Worm (Caenorhabditis elegans) whole organism, L4 larva: ENCODE data around the gene aldo-2.

Source experiments
- F10B5.3 ChIP-seq: sonication (generic microtip); optimal IDR thresholded peaks from 2 replicates; lab custom pipeline; 2016; ENCODE audit warnings: mild to moderate bottlenecking, missing genetic modification characterization, missing compliant biosample characterization
- T26A8.4 ChIP-seq: fragments of 200-800 bp; sonication (Bioruptor generic); IDR thresholded peaks from 2 replicates; pipeline ENCODE4 v1.3.6; 2022; ENCODE audit warnings: missing genetic modification characterization, missing compliant biosample characterization
- Y48G9A.11 ChIP-seq: fragments of 200-800 bp; sonication (Bioruptor generic); IDR thresholded peaks from 2 replicates; pipeline ENCODE4 v1.3.6; 2022; ENCODE audit warnings: missing genetic modification reagents, missing genetic modification characterization, missing compliant biosample characterization
- Y5F2A.4 ChIP-seq: fragments of 200-800 bp; sonication (Bioruptor generic); optimal IDR thresholded peaks from 2 replicates; lab custom pipeline; 2018; ENCODE audit warnings: mild to moderate bottlenecking, missing genetic modification characterization, missing compliant biosample characterization
- ZK546.5 ChIP-seq, 2 experiments: sonication (generic microtip); optimal IDR thresholded peaks; 2 replicates each; lab custom pipeline; 2017; ENCODE audit warnings: missing biosample characterization in 2 of 2, missing genetic modification characterization in 2 of 2
- aha-1 ChIP-seq: fragments of 150-350 bp; peaks from one replicate; lab custom pipeline; 2014; ENCODE audit warnings: missing biosample characterization, missing genetic modification characterization
- ama-1 ChIP-seq: fragments of 150-350 bp; optimal IDR thresholded peaks from 2 replicates; lab custom pipeline; 2014; ENCODE audit warnings: inconsistent platforms, mixed read lengths
- ceh-20 ChIP-seq: fragments of 200-800 bp; sonication (Bioruptor generic); IDR thresholded peaks from 2 replicates; pipeline ENCODE4 v1.3.6; 2022; ENCODE audit warnings: missing genetic modification reagents, missing genetic modification characterization, missing compliant biosample characterization
- ces-1 ChIP-seq: fragments of 150-350 bp; sonication (generic microtip); optimal IDR thresholded peaks from 4 replicates; lab custom pipeline; 2014; ENCODE audit warnings: missing biosample characterization, missing genetic modification reagents, missing genetic modification characterization
- cey-2 ChIP-seq: sonication (generic microtip); optimal IDR thresholded peaks from 3 replicates; lab custom pipeline; 2017; ENCODE audit warnings: missing genetic modification characterization, mild to moderate bottlenecking, missing compliant biosample characterization, antibody characterized with exemption, borderline replicate concordance; ENCODE audit not compliant: insufficient read depth
- dmd-9 ChIP-seq: fragments of 200-800 bp; sonication (Bioruptor generic); IDR thresholded peaks from 2 replicates; pipeline ENCODE4 v1.3.6; 2022; ENCODE audit warnings: missing genetic modification reagents, missing genetic modification characterization, missing compliant biosample characterization
- duxl-1 ChIP-seq: sonication (generic microtip); optimal IDR thresholded peaks from 2 replicates; lab custom pipeline; 2016; ENCODE audit warnings: mild to moderate bottlenecking, missing genetic modification characterization, moderate library complexity, missing compliant biosample characterization; ENCODE audit not compliant: poor library complexity
- dve-1 ChIP-seq: sonication (generic microtip); optimal IDR thresholded peaks from 2 replicates; lab custom pipeline; 2017; ENCODE audit warnings: antibody characterized with exemption, mild to moderate bottlenecking, missing genetic modification characterization, missing compliant biosample characterization; ENCODE audit not compliant: insufficient read depth
- gei-8 ChIP-seq: fragments of 200-800 bp; sonication (Bioruptor generic); optimal IDR thresholded peaks from 2 replicates; lab custom pipeline; 2018; ENCODE audit warnings: mild to moderate bottlenecking, missing genetic modification characterization, missing compliant biosample characterization
- hlh-11 ChIP-seq: fragments of 200-800 bp; sonication (Bioruptor generic); optimal IDR thresholded peaks from 2 replicates; lab custom pipeline; 2018; ENCODE audit warnings: mild to moderate bottlenecking, missing genetic modification characterization, missing compliant biosample characterization
- hmg-1.1 ChIP-seq: fragments of 200-800 bp; sonication (Bioruptor generic); IDR thresholded peaks from 2 replicates; pipeline ENCODE4 v1.3.6; 2022; ENCODE audit warnings: missing genetic modification reagents, missing genetic modification characterization, missing compliant biosample characterization
- lim-7 ChIP-seq: fragments of 200-800 bp; sonication (Bioruptor generic); IDR thresholded peaks from 2 replicates; pipeline ENCODE4 v1.3.6; 2022; ENCODE audit warnings: missing genetic modification characterization, missing compliant biosample characterization
- lin-1 ChIP-seq: fragments of 200-800 bp; sonication (Bioruptor generic); IDR thresholded peaks from 2 replicates; pipeline ENCODE4 v1.3.6; 2022; ENCODE audit warnings: missing genetic modification reagents, missing genetic modification characterization, missing compliant biosample characterization
- lin-13 ChIP-seq: fragments of 150-350 bp; optimal IDR thresholded peaks from 2 replicates; lab custom pipeline; 2014; ENCODE audit warnings: missing biosample characterization, missing genetic modification reagents, missing genetic modification characterization
- lin-29 ChIP-seq: fragments of 200-800 bp; sonication (Bioruptor generic); IDR thresholded peaks from 2 replicates; pipeline ENCODE4 v1.3.6; 2022; ENCODE audit warnings: missing genetic modification reagents, missing genetic modification characterization, missing compliant biosample characterization
- lin-38 ChIP-seq: fragments of 200-800 bp; sonication (Bioruptor generic); IDR thresholded peaks from 2 replicates; pipeline ENCODE4 v1.3.6; 2022; ENCODE audit warnings: missing genetic modification reagents, missing genetic modification characterization, missing compliant biosample characterization
- lsy-2 ChIP-seq, 2 experiments: fragments of 150-350 bp in 1 of 2; sonication (generic microtip) in 1 of 2; optimal IDR thresholded peaks; 2 replicates each; lab custom pipeline; 2014 to 2017; ENCODE audit warnings: missing biosample characterization in 2 of 2, missing genetic modification characterization in 2 of 2
- mep-1 ChIP-seq: fragments of 150-350 bp; sonication (generic microtip); optimal IDR thresholded peaks from 3 replicates; lab custom pipeline; 2014; ENCODE audit warnings: missing biosample characterization, missing genetic modification characterization
- mxl-3 ChIP-seq: fragments of 200-800 bp; sonication (Bioruptor generic); optimal IDR thresholded peaks from 2 replicates; lab custom pipeline; 2018; ENCODE audit warnings: mild to moderate bottlenecking, missing genetic modification characterization, missing compliant biosample characterization
- nhr-11 ChIP-seq: fragments of 150-350 bp; optimal IDR thresholded peaks from 2 replicates; lab custom pipeline; 2014; ENCODE audit warnings: missing biosample characterization, missing genetic modification characterization
- nhr-25 ChIP-seq: sonication (generic microtip); optimal IDR thresholded peaks from 2 replicates; lab custom pipeline; 2017; ENCODE audit warnings: missing genetic modification characterization, mild to moderate bottlenecking, missing compliant biosample characterization, antibody characterized with exemption, moderate library complexity, borderline replicate concordance; ENCODE audit not compliant: insufficient read depth
- nhr-42 ChIP-seq: fragments of 200-800 bp; sonication (Bioruptor generic); IDR thresholded peaks from 2 replicates; pipeline ENCODE4 v1.3.6; 2022; ENCODE audit warnings: missing genetic modification characterization, missing compliant biosample characterization
- nhr-48 ChIP-seq: sonication (generic microtip); optimal IDR thresholded peaks from 2 replicates; lab custom pipeline; 2016; ENCODE audit warnings: mild to moderate bottlenecking, missing genetic modification characterization, missing compliant biosample characterization
- nhr-6 ChIP-seq: fragments of 150-350 bp; optimal IDR thresholded peaks from 2 replicates; lab custom pipeline; 2014; ENCODE audit warnings: missing biosample characterization, missing genetic modification characterization
- nhr-77 ChIP-seq: fragments of 150-350 bp; optimal IDR thresholded peaks from 2 replicates; lab custom pipeline; 2014; ENCODE audit warnings: missing biosample characterization, missing genetic modification characterization
- pqm-1 ChIP-seq: sonication (generic microtip); optimal IDR thresholded peaks from 2 replicates; lab custom pipeline; 2017; ENCODE audit warnings: missing biosample characterization, missing genetic modification characterization
- rbr-2 ChIP-seq: sonication (generic microtip); optimal IDR thresholded peaks from 2 replicates; lab custom pipeline; 2016; ENCODE audit warnings: missing genotype, missing genetic modification characterization, missing compliant biosample characterization
- set-16 ChIP-seq: fragments of 200-800 bp; sonication (Bioruptor generic); IDR thresholded peaks from 2 replicates; pipeline ENCODE4 v1.3.6; 2022; ENCODE audit warnings: missing genetic modification reagents, missing genetic modification characterization, missing compliant biosample characterization
- snpc-4 ChIP-seq: fragments of 150-350 bp; optimal IDR thresholded peaks from 2 replicates; lab custom pipeline; 2014; ENCODE audit warnings: missing biosample characterization, missing genetic modification characterization
- spr-1 ChIP-seq: sonication (generic microtip); optimal IDR thresholded peaks from 2 replicates; lab custom pipeline; 2016; ENCODE audit warnings: mild to moderate bottlenecking, missing genetic modification characterization, missing compliant biosample characterization
- spr-3 ChIP-seq: fragments of 200-800 bp; sonication (Bioruptor generic); optimal IDR thresholded peaks from 2 replicates; lab custom pipeline; 2018; ENCODE audit warnings: mild to moderate bottlenecking, missing genetic modification characterization, missing compliant biosample characterization
- tra-1 ChIP-seq: fragments of 200-800 bp; sonication (Bioruptor generic); IDR thresholded peaks from 2 replicates; pipeline ENCODE4 v1.3.6; 2022; ENCODE audit warnings: missing genetic modification reagents, missing genetic modification characterization, missing compliant biosample characterization
- unc-130 ChIP-seq: sonication (generic microtip); optimal IDR thresholded peaks from 2 replicates; lab custom pipeline; 2016; ENCODE audit warnings: missing genetic modification reagents, missing genetic modification characterization, missing compliant biosample characterization
- vab-7 ChIP-seq: fragments of 200-800 bp; sonication (Bioruptor generic); IDR thresholded peaks from 2 replicates; pipeline ENCODE4 v1.3.6; 2022; ENCODE audit warnings: missing genetic modification reagents, missing genetic modification characterization, missing compliant biosample characterization
- zag-1 ChIP-seq: fragments of 150-350 bp; optimal IDR thresholded peaks from 2 replicates; lab custom pipeline; 2014; ENCODE audit warnings: missing biosample characterization, missing genetic modification characterization
- zfp-2 ChIP-seq: sonication (generic microtip); optimal IDR thresholded peaks from 2 replicates; lab custom pipeline; 2016; ENCODE audit warnings: mild to moderate bottlenecking, missing genetic modification characterization, missing compliant biosample characterization
- zfp-3 ChIP-seq: fragments of 200-800 bp; sonication (Bioruptor generic); conservative IDR thresholded peaks from 2 replicates; pipeline ENCODE4 v1.3.6; 2022; ENCODE audit warnings: missing genetic modification reagents, missing genetic modification characterization, missing compliant biosample characterization

Gene aldo-2

ce11 chrIII:5835163-5835871, 41.1 kb downstream of the aldo-2 start (continued):
- TF ChIP-seq rbr-2 (tag; lab: Kevin White, UChicago) (no peak), dve-1 (tag; lab: Kevin White, UChicago) (peak; percentile 84), ceh-20 (GFP tag; lab: Robert Waterston, UW) (peak; percentile 13; the same call in 1 of the 2 replicates), Y5F2A.4 (no peak), cey-2 (tag; lab: Kevin White, UChicago) (no peak), nhr-11 (tag; lab: Kevin White, UChicago) (peak; percentile 25), lin-1 (GFP tag; lab: Robert Waterston, UW) (0 out of 2 replicates have a peak, but pooled peaks have one; percentile 44), pqm-1 (tag; lab: Kevin White, UChicago) (peak; percentile 91), zfp-3 (GFP tag; lab: Robert Waterston, UW) (no peak), nhr-77 (peak; percentile 16), snpc-4 (tag; lab: Kevin White, UChicago) (no peak), hlh-11 (peak; percentile 82), lin-38 (no peak), tra-1 (GFP tag; lab: Robert Waterston, UW) (peak; percentile 41; the same call in 1 of the 2 replicates), zfp-2 (tag; lab: Kevin White, UChicago) (no peak), ama-1 (lab: Kevin White, UChicago) (no peak), gei-8 (no peak), nhr-25 (no peak), zag-1 (no peak), ZK546.5 (tag; optimal IDR thresholded peaks at IDR 0.05; lab: Kevin White, UChicago) (no peak), mep-1 (tag; lab: Kevin White, UChicago) (peak; percentile 27), unc-130 (no peak), duxl-1 (tag; lab: Kevin White, UChicago) (no peak), spr-1 (tag; lab: Kevin White, UChicago) (no peak), lin-29 (GFP tag; lab: Robert Waterston, UW) (no peak), mxl-3 (GFP tag; lab: Kevin White, UChicago) (peak; percentile 63), aha-1 (peak; percentile 68), nhr-6 (tag; lab: Kevin White, UChicago) (no peak)

DNA sequence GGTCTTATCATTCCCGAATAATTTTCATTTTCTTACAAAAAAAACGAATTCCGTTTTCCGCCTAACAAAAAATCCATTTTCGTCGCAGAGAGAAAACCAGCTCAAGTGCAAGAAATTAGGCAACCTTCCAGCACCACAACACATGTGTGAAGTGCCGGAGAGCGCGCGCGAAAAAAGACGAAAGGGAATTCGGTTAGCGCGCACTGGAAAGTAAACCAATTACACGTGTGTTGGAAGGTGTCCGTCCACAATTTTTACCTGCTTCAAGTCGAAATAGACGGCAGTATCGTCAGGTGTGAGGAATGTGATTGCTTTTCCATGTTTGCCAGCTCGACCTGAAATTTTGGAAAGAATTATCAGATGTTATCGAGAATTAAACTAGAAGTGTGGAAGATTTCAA, 41.8 kb downstream of the aldo-2 start:
- TF ChIP-seq aha-1 = peak; percentile 80
- TF ChIP-seq lsy-2 (tag; optimal IDR thresholded peaks at IDR 0.05; lab: Kevin White, UChicago) = no peak
- peak; percentile 39 for TF ChIP-seq ces-1 (GFP tag; lab: Kevin White, UChicago)
- TF ChIP-seq vab-7 (GFP tag; lab: Robert Waterston, UW) = 0 out of 2 replicates have a peak, but pooled peaks have one; percentile 15
- no peak for TF ChIP-seq Y48G9A.11 (GFP tag; lab: Robert Waterston, UW)
- TF ChIP-seq ama-1 (lab: Kevin White, UChicago) = peak; percentile 26
- TF ChIP-seq, all 104 proteins: peak for 4

DNA sequence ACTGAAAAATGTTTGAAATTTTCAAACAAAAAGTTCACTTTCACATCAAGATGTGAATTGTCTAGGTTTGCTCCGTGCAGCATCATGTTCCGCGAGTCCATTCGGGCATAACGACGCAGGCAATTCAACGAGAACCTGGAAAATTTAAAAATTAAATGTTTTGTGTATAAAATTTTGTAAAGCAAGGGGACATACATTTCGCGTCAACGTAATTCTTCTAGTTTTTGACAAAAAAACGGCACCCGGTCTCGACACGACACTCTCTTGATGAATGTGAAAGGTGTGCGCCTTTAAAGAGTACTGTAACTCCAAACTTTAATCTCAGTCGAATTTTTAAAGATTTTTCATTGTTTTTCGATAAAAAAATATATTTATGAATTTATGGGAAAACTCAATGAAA, 42.4 kb downstream of the aldo-2 start, which contains the start of gene R12B2.6:
TSS of gene R12B2.6 (minus strand) at position 101 of the 400 bp plus-strand sequence.
- TF ChIP-seq lin-13 (GFP tag; lab: Kevin White, UChicago) (no peak), nhr-42 (GFP tag; lab: Robert Waterston, UW) (no peak), tra-1 (GFP tag; lab: Robert Waterston, UW) (no peak), lin-38 (no peak), T26A8.4 (GFP tag; lab: Robert Waterston, UW) (no peak), set-16 (GFP tag; lab: Robert Waterston, UW) (no peak), ceh-20 (GFP tag; lab: Robert Waterston, UW) (no peak), dmd-9 (GFP tag; lab: Robert Waterston, UW) (no peak), F10B5.3 (no peak), zfp-3 (GFP tag; lab: Robert Waterston, UW) (no peak), nhr-48 (tag; lab: Kevin White, UChicago) (no peak), spr-3 (GFP tag; lab: Kevin White, UChicago) (no peak), hmg-1.1 (no peak), cey-2 (tag; lab: Kevin White, UChicago) (no peak), lim-7 (GFP tag; lab: Robert Waterston, UW) (no peak), ces-1 (GFP tag; lab: Kevin White, UChicago) (no peak), unc-130 (no peak)
